Fruit fly (Drosophila melanogaster) S2 (cell line): Measurements from ENCODE around the gene serp.
"Not testable (repeated sequence)": the region's sequence is repeated elsewhere in the genome, so short reads cannot be mapped to it uniquely, and the experiment has no call there.

ENCODE experiments used
- CG8478 ChIP-seq: fragments of >200 bp; optimal IDR thresholded peaks from 2 replicates; lab custom pipeline; 2018
- CTCF ChIP-seq, 2 experiments: fragments of >200 bp; optimal IDR thresholded peaks; 2 replicates each; lab custom pipeline; 2018

DNA sequence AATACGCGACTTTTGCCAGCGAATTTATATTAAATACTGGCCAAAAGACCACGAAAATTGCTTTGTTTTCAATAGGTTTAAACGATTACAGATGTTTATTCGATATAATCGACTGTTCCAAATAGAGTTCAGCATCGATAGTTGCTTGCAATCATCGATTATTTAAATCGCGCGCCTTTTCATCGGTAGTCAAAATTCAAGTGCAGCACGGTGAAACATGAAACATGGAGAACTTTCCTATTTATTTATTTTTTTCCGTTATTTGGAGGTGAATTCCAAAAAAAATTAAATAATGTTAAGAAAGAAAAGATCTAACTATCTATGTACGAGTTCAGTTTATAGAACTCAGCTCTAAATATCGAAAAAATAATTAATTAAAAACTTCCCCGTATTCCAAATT, 10.4 kb upstream of the serp start, which contains the start of gene Trpml:
- not testable (repeated sequence) for TF ChIP-seq CG8478 (lab: Kevin White, UChicago); CTCF (optimal IDR thresholded peaks at IDR 0.05; lab: Kevin White, UChicago)
